Fruit fly (Drosophila melanogaster): ENCODE results near the gene CG7542.

Gene CG7542

dm6 chr3L:17590455-17591216 is 41.0 kb downstream of the CG7542 start (continued):
- TF ChIP-seq mirr (GFP tag; optimal IDR thresholded peaks at IDR 0.05), result no peak
- TF ChIP-seq H2.0 (GFP tag; IDR thresholded peaks at IDR 0.05), result no peak
- peak in 1 of 2 experiments; percentile 47 for TF ChIP-seq Eip74EF (GFP tag; optimal IDR thresholded peaks at IDR 0.05)
- TF ChIP-seq CG32532 (GFP tag; IDR thresholded peaks at IDR 0.05), result 0 out of 2 replicates have a peak, but pooled peaks have one; percentile 11
- TF ChIP-seq Rfx (GFP tag; IDR thresholded peaks at IDR 0.05), result no peak
- TF ChIP-seq Scr (GFP tag; IDR thresholded peaks at IDR 0.05; ENCODE audit: partially characterized antibody), result no peak
- TF ChIP-seq sr (GFP tag; IDR thresholded peaks at IDR 0.05), result peak; percentile 21; the same call in 1 of the 3 replicates
- no peak for TF ChIP-seq peb (GFP tag; IDR thresholded peaks at IDR 0.05)
- TF ChIP-seq lilli (GFP tag; optimal IDR thresholded peaks at IDR 0.05), result no peak
- peak; percentile 28 for TF ChIP-seq nom (GFP tag; optimal IDR thresholded peaks at IDR 0.05)
- no peak for TF ChIP-seq CG14965 (GFP tag; optimal IDR thresholded peaks at IDR 0.05; ENCODE audit: borderline replicate concordance)
- TF ChIP-seq CG4854 (GFP tag; optimal IDR thresholded peaks at IDR 0.05), result no peak
- peak; percentile 40; the same call in 1 of the 2 replicates for TF ChIP-seq vvl (GFP tag; IDR thresholded peaks at IDR 0.05)
- TF ChIP-seq jing (GFP tag; optimal IDR thresholded peaks at IDR 0.05), result no peak
- TF ChIP-seq CG17385 (GFP tag; optimal IDR thresholded peaks at IDR 0.05), result peak; percentile 27
- no peak for TF ChIP-seq Optix (GFP tag; IDR thresholded peaks at IDR 0.05)
- no peak for TF ChIP-seq BtbVII (GFP tag; optimal IDR thresholded peaks at IDR 0.05)
- peak; percentile 47 for TF ChIP-seq Atf6 (GFP tag; IDR thresholded peaks at IDR 0.05)
- no peak for TF ChIP-seq CG12744 (GFP tag; optimal IDR thresholded peaks at IDR 0.05)
- TF ChIP-seq CG1832 (GFP tag; optimal IDR thresholded peaks at IDR 0.05), result peak; percentile 44
- 0 out of 3 replicates have a peak, but pooled peaks have one; percentile 21 for TF ChIP-seq CG7963 (GFP tag; IDR thresholded peaks at IDR 0.05; ENCODE audit: partially characterized antibody)
- TF ChIP-seq lov (optimal IDR thresholded peaks at IDR 0.05), result no peak
- TF ChIP-seq lov (GFP tag; IDR thresholded peaks at IDR 0.05), result no peak
- TF ChIP-seq schlank (tag; optimal IDR thresholded peaks at IDR 0.05), result no peak
- peak; percentile 81 for TF ChIP-seq ftz-f1 (GFP tag; optimal IDR thresholded peaks at IDR 0.05)
- TF ChIP-seq Hr78 (GFP tag; optimal IDR thresholded peaks at IDR 0.05), result peak in 1 of 2 experiments; percentile 30
- TF ChIP-seq gcm (GFP tag; optimal IDR thresholded peaks at IDR 0.05), result peak; percentile 35
- peak; percentile 17 for TF ChIP-seq kay (GFP tag; optimal IDR thresholded peaks at IDR 0.05)
- TF ChIP-seq ci (GFP tag; IDR thresholded peaks at IDR 0.05), result peak; percentile 64; the same call in 2 of the 3 replicates
- TF ChIP-seq pb (GFP tag; optimal IDR thresholded peaks at IDR 0.05), result no peak
- TF ChIP-seq fd64A (GFP tag; optimal IDR thresholded peaks at IDR 0.05), result peak; percentile 40
- no peak for TF ChIP-seq Sry-δ (GFP tag; optimal IDR thresholded peaks at IDR 0.05)
- TF ChIP-seq CG8359 (GFP tag; optimal IDR thresholded peaks at IDR 0.05; ENCODE audit: borderline replicate concordance), result no peak
- 0 out of 3 replicates have a peak, but pooled peaks have one; percentile 23 for TF ChIP-seq HLH4C (GFP tag; IDR thresholded peaks at IDR 0.05; ENCODE audit: partially characterized antibody)
- no peak for TF ChIP-seq H15 (GFP tag; IDR thresholded peaks at IDR 0.05)
- no peak for TF ChIP-seq CkIIα-i1 (GFP tag; IDR thresholded peaks at IDR 0.05)
- peak; percentile 58; the same call in 1 of the 3 replicates for TF ChIP-seq so (GFP tag; IDR thresholded peaks at IDR 0.05)
- TF ChIP-seq CG10321 (GFP tag; IDR thresholded peaks at IDR 0.05), result 0 out of 2 replicates have a peak, but pooled peaks have one; percentile 28
- no peak for TF ChIP-seq Ets97D (GFP tag; optimal IDR thresholded peaks at IDR 0.05)
- peak; percentile 45; the same call in 1 of the 3 replicates for TF ChIP-seq zfh1 (GFP tag; IDR thresholded peaks at IDR 0.05)
- no peak for TF ChIP-seq Elba2 (GFP tag; optimal IDR thresholded peaks at IDR 0.05)
- TF ChIP-seq E2f2 (GFP tag; IDR thresholded peaks at IDR 0.05), result 0 out of 2 replicates have a peak, but pooled peaks have one; percentile 20
- no peak for TF ChIP-seq prd (optimal IDR thresholded peaks at IDR 0.05)
- no peak for TF ChIP-seq prd (GFP tag; IDR thresholded peaks at IDR 0.05)
- TF ChIP-seq CG12769 (tag; optimal IDR thresholded peaks at IDR 0.05), result peak; percentile 27
- no peak for TF ChIP-seq al (GFP tag; IDR thresholded peaks at IDR 0.05)
- TF ChIP-seq ro (GFP tag; IDR thresholded peaks at IDR 0.05), result no peak
- no peak for TF ChIP-seq Lhr (GFP tag; optimal IDR thresholded peaks at IDR 0.05)
- no peak for TF ChIP-seq B-H1 (GFP tag; IDR thresholded peaks at IDR 0.05)

Measured in whole organism, embryonic.